Worm (Caenorhabditis elegans) whole organism, late embryonic: Measurements from ENCODE around the gene nlp-78.

Source experiments
- C08G9.2 ChIP-seq: sonication (generic microtip); optimal IDR thresholded peaks from 2 replicates; lab custom pipeline; 2016; ENCODE audit warnings: mild to moderate bottlenecking, missing genetic modification characterization, moderate library complexity, missing compliant biosample characterization
- C38D4.7 ChIP-seq: fragments of 200-800 bp; sonication (Bioruptor generic); optimal IDR thresholded peaks from 2 replicates; lab custom pipeline; 2018; ENCODE audit warnings: mild to moderate bottlenecking, missing genetic modification characterization, moderate library complexity, missing compliant biosample characterization
- T23F11.4 ChIP-seq: fragments of 200-800 bp; sonication (Bioruptor generic); optimal IDR thresholded peaks from 2 replicates; lab custom pipeline; 2018; ENCODE audit warnings: mild to moderate bottlenecking, missing genetic modification characterization, missing compliant biosample characterization
- Y22D7AL.16 ChIP-seq: sonication (generic microtip); optimal IDR thresholded peaks from 2 replicates; lab custom pipeline; 2016; ENCODE audit warnings: missing genetic modification characterization, missing compliant biosample characterization
- ama-1 ChIP-seq: fragments of 150-350 bp; optimal IDR thresholded peaks from 2 replicates; lab custom pipeline; 2014
- ceh-19 ChIP-seq: fragments of 200-800 bp; sonication (Bioruptor generic); optimal IDR thresholded peaks from 2 replicates; lab custom pipeline; 2018; ENCODE audit warnings: mild to moderate bottlenecking, missing genetic modification characterization, missing compliant biosample characterization
- ceh-2 ChIP-seq: sonication (generic microtip); optimal IDR thresholded peaks from 2 replicates; lab custom pipeline; 2016; ENCODE audit warnings: missing genotype, missing genetic modification characterization, missing compliant biosample characterization
- ceh-22 ChIP-seq: sonication (generic microtip); optimal IDR thresholded peaks from 2 replicates; lab custom pipeline; 2017; ENCODE audit warnings: missing biosample characterization, missing genetic modification characterization
- ceh-34 ChIP-seq: sonication (generic microtip); optimal IDR thresholded peaks from 2 replicates; lab custom pipeline; 2016; ENCODE audit warnings: mild to moderate bottlenecking, missing genetic modification characterization, missing compliant biosample characterization
- ceh-48 ChIP-seq: sonication (generic microtip); optimal IDR thresholded peaks from 2 replicates; lab custom pipeline; 2016; ENCODE audit warnings: missing genetic modification characterization, inconsistent platforms, missing compliant biosample characterization
- ceh-9 ChIP-seq: sonication (generic microtip); optimal IDR thresholded peaks from 2 replicates; lab custom pipeline; 2016; ENCODE audit warnings: mild to moderate bottlenecking, missing genetic modification characterization, inconsistent platforms, missing compliant biosample characterization
- che-1 ChIP-seq: sonication (generic microtip); optimal IDR thresholded peaks from 2 replicates; lab custom pipeline; 2016; ENCODE audit warnings: mild to moderate bottlenecking, missing genetic modification characterization, missing compliant biosample characterization
- dmd-4 ChIP-seq: sonication (generic microtip); optimal IDR thresholded peaks from 2 replicates; lab custom pipeline; 2016; ENCODE audit warnings: borderline replicate concordance, missing genetic modification characterization, missing compliant biosample characterization
- dve-1 ChIP-seq: sonication (generic microtip); optimal IDR thresholded peaks from 2 replicates; lab custom pipeline; 2017; ENCODE audit warnings: antibody characterized with exemption, mild to moderate bottlenecking, missing genetic modification characterization, missing compliant biosample characterization
- eyg-1 ChIP-seq: sonication (generic microtip); optimal IDR thresholded peaks from 2 replicates; lab custom pipeline; 2016; ENCODE audit warnings: missing genotype, missing genetic modification characterization, missing compliant biosample characterization
- fax-1 ChIP-seq: sonication (generic microtip); optimal IDR thresholded peaks from 2 replicates; lab custom pipeline; 2016; ENCODE audit warnings: missing genotype, missing genetic modification characterization, missing compliant biosample characterization
- hlh-15 ChIP-seq: sonication (generic microtip); optimal IDR thresholded peaks from 2 replicates; lab custom pipeline; 2016; ENCODE audit warnings: missing genetic modification characterization, missing compliant biosample characterization
- hlh-6 ChIP-seq: sonication (generic microtip); optimal IDR thresholded peaks from 2 replicates; lab custom pipeline; 2016; ENCODE audit warnings: missing genotype, missing genetic modification characterization, missing compliant biosample characterization
- hlh-8 ChIP-seq: sonication (generic microtip); optimal IDR thresholded peaks from 2 replicates; lab custom pipeline; 2016; ENCODE audit warnings: missing genotype, missing genetic modification characterization, missing compliant biosample characterization
- mec-3 ChIP-seq: sonication (generic microtip); optimal IDR thresholded peaks from 2 replicates; lab custom pipeline; 2016; ENCODE audit warnings: borderline replicate concordance, missing genetic modification characterization, missing compliant biosample characterization
- nfya-1 ChIP-seq: sonication (generic microtip); optimal IDR thresholded peaks from 2 replicates; lab custom pipeline; 2017; ENCODE audit warnings: missing genetic modification characterization, mild to moderate bottlenecking, missing compliant biosample characterization, antibody characterized with exemption, moderate library complexity
- npax-4 ChIP-seq: sonication (generic microtip); optimal IDR thresholded peaks from 2 replicates; lab custom pipeline; 2016; ENCODE audit warnings: missing genetic modification characterization, missing compliant biosample characterization
- odd-2 ChIP-seq: sonication (generic microtip); optimal IDR thresholded peaks from 2 replicates; lab custom pipeline; 2017; ENCODE audit warnings: antibody characterized with exemption, mild to moderate bottlenecking, missing genetic modification characterization, missing compliant biosample characterization
- pag-3 ChIP-seq: sonication (generic microtip); optimal IDR thresholded peaks from 2 replicates; lab custom pipeline; 2016; ENCODE audit warnings: missing compliant biosample characterization, missing genetic modification characterization, borderline replicate concordance
- pat-9 ChIP-seq: fragments of 200-800 bp; sonication (Bioruptor generic); optimal IDR thresholded peaks from 2 replicates; lab custom pipeline; 2018; ENCODE audit warnings: mild to moderate bottlenecking, missing genetic modification characterization, moderate library complexity, missing compliant biosample characterization
- pax-1 ChIP-seq: fragments of 150-350 bp; optimal IDR thresholded peaks from 2 replicates; lab custom pipeline; 2014; ENCODE audit warnings: missing biosample characterization, missing genetic modification characterization
- pha-2 ChIP-seq: sonication (generic microtip); optimal IDR thresholded peaks from 2 replicates; lab custom pipeline; 2017; ENCODE audit warnings: mild to moderate bottlenecking, missing genetic modification characterization, missing compliant biosample characterization
- pha-4 ChIP-seq: fragments of 150-350 bp; optimal IDR thresholded peaks from 2 replicates; lab custom pipeline; 2018; ENCODE audit warnings: missing biosample characterization, missing genetic modification reagents, missing genetic modification characterization
- pros-1 ChIP-seq: fragments of 150-350 bp; optimal IDR thresholded peaks from 2 replicates; lab custom pipeline; 2014; ENCODE audit warnings: missing biosample characterization, missing genetic modification reagents, missing genetic modification characterization
- ref-2 ChIP-seq: sonication (generic microtip); optimal IDR thresholded peaks from 2 replicates; lab custom pipeline; 2016; ENCODE audit warnings: missing genetic modification characterization, missing compliant biosample characterization
- sdc-2 ChIP-seq: sonication (generic microtip); optimal IDR thresholded peaks from 2 replicates; lab custom pipeline; 2016; ENCODE audit warnings: missing genotype, missing genetic modification characterization, missing compliant biosample characterization
- syd-9 ChIP-seq: sonication (generic microtip); optimal IDR thresholded peaks from 2 replicates; lab custom pipeline; 2016; ENCODE audit warnings: mild to moderate bottlenecking, missing genetic modification characterization, moderate library complexity, missing compliant biosample characterization
- tbx-7 ChIP-seq: sonication (generic microtip); optimal IDR thresholded peaks from 2 replicates; lab custom pipeline; 2016; ENCODE audit warnings: missing genotype, missing genetic modification characterization, missing compliant biosample characterization
- ttx-3 ChIP-seq: sonication (generic microtip); optimal IDR thresholded peaks from 2 replicates; lab custom pipeline; 2016; ENCODE audit warnings: missing genetic modification reagents, missing genetic modification characterization, missing compliant biosample characterization
- unc-3 ChIP-seq, 2 experiments: fragments of 200-800 bp in 1 of 2; sonication (Bioruptor generic) in 1 of 2; sonication (generic microtip) in 1 of 2; conservative IDR thresholded peaks in 1 of 2; optimal IDR thresholded peaks in 1 of 2; 2 replicates each; pipeline versions ENCODE4 v1.3.6 to Lab custom; 2016 to 2022; ENCODE audit warnings: missing compliant biosample characterization in 2 of 2, missing genetic modification characterization in 2 of 2, missing genetic modification reagents in 1 of 2
- unc-42 ChIP-seq: sonication (generic microtip); optimal IDR thresholded peaks from 2 replicates; lab custom pipeline; 2016; ENCODE audit warnings: missing genotype, missing genetic modification characterization, missing compliant biosample characterization
- unc-55 ChIP-seq: sonication (generic microtip); optimal IDR thresholded peaks from 2 replicates; lab custom pipeline; 2017; ENCODE audit warnings: missing biosample characterization, missing genetic modification reagents, missing genetic modification characterization
- zip-5 ChIP-seq: sonication (generic microtip); optimal IDR thresholded peaks from 2 replicates; lab custom pipeline; 2016; ENCODE audit warnings: missing genetic modification characterization, missing compliant biosample characterization
- ztf-16 ChIP-seq: sonication (generic microtip); optimal IDR thresholded peaks from 2 replicates; lab custom pipeline; 2017; ENCODE audit warnings: missing genetic modification characterization, missing compliant biosample characterization

Gene nlp-78

ce11 chrII:9117789-9118242 is 18.2 kb upstream of the nlp-78 start:
- TF ChIP-seq hlh-6 (tag; lab: Kevin White, UChicago) (no peak), pat-9 (no peak), dve-1 (no peak), pha-4 (tag; lab: Kevin White, UChicago) (no peak), pros-1 (tag; lab: Kevin White, UChicago) (no peak), che-1 (tag; lab: Kevin White, UChicago) (no peak), hlh-15 (tag; lab: Kevin White, UChicago) (no peak), sdc-2 (no peak), ceh-9 (no peak), C38D4.7 (GFP tag; lab: Kevin White, UChicago) (no peak), hlh-8 (tag; lab: Kevin White, UChicago) (no peak), nfya-1 (tag; lab: Kevin White, UChicago) (no peak), Y22D7AL.16 (no peak), pha-2 (tag; lab: Kevin White, UChicago) (no peak)
- TF ChIP-seq, all 69 proteins: peak for 0

- TF ChIP-seq unc-3 (GFP tag; conservative IDR thresholded peaks at IDR 0.05; lab: Robert Waterston, UW) (no peak), unc-3 (tag; optimal IDR thresholded peaks at IDR 0.05; lab: Kevin White, UChicago) (no peak), ref-2 (tag; lab: Kevin White, UChicago) (no peak), tbx-7 (tag; lab: Kevin White, UChicago) (no peak), ttx-3 (tag; lab: Kevin White, UChicago) (no peak), unc-42 (no peak), syd-9 (tag; lab: Kevin White, UChicago) (no peak), ceh-19 (no peak), zip-5 (no peak), pax-1 (no peak), C08G9.2 (tag; lab: Kevin White, UChicago) (no peak), ceh-48 (tag; lab: Kevin White, UChicago) (no peak), ztf-16 (tag; lab: Kevin White, UChicago) (no peak), ceh-22 (tag; lab: Kevin White, UChicago) (no peak), pag-3 (no peak), ceh-34 (tag; lab: Kevin White, UChicago) (no peak), ama-1 (lab: Kevin White, UChicago) (no peak)
These were observed 15.6 kb upstream of the nlp-78 start for ce11 chrII:9120329-9120728.

DNA sequence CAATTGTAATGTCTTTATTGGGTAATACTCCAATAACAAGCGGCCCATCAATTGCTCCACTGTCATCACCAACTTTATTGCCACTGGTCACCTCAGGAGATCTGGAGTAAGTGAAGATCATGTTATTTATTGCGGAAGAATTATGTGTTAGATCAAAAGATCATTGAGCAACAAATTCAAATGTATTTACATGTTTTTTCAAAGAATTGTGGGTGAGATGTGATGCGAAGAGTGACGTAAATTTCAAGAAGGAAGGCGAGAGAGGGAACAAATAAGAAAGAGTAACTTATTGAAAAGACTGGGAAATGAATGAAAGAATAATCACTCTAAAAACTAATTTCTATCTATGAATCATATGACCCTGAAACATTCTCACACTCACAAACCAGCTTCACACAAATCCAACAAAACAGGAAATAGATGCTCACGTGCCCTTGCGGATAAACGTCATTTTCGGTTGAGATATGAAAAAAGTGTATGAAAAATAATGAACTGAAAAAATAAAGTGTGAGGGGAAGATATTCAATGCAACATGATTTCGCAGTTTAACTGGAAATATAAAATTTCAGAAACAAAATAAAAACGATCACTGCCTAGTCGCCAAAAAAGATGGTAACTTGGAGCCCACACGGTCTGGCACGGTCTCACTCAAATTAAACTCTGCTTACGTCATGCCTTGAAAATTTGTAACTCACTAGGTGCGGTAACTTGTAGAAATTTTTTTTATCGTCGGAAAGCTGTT is 15.0 kb upstream of the nlp-78 start:
- TF ChIP-seq T23F11.4 (GFP tag; lab: Kevin White, UChicago) (no peak), pha-2 (tag; lab: Kevin White, UChicago) (no peak), mec-3 (tag; lab: Kevin White, UChicago) (no peak), fax-1 (tag; lab: Kevin White, UChicago) (no peak), ceh-2 (tag; lab: Kevin White, UChicago) (no peak), eyg-1 (no peak), unc-42 (no peak), npax-4 (tag; lab: Kevin White, UChicago) (no peak), sdc-2 (no peak), ref-2 (tag; lab: Kevin White, UChicago) (no peak), hlh-6 (tag; lab: Kevin White, UChicago) (no peak), unc-55 (GFP tag; lab: Kevin White, UChicago) (no peak), pha-4 (tag; lab: Kevin White, UChicago) (no peak), odd-2 (tag; lab: Kevin White, UChicago) (no peak), ceh-34 (tag; lab: Kevin White, UChicago) (no peak), hlh-15 (tag; lab: Kevin White, UChicago) (no peak), dmd-4 (tag; lab: Kevin White, UChicago) (no peak), pax-1 (no peak)
